Worm (Caenorhabditis elegans) whole organism, L2 larva: Measurements from ENCODE around the gene clc-19.

Experiments used
- R02D3.7 ChIP-seq: fragments of 150-350 bp; optimal IDR thresholded peaks from 2 replicates; lab custom pipeline; 2014; ENCODE audit warnings: missing biosample characterization, missing genetic modification characterization
- blmp-1 ChIP-seq: sonication (generic microtip); optimal IDR thresholded peaks from 2 replicates; lab custom pipeline; 2017; ENCODE audit warnings: missing genetic modification characterization, mild to moderate bottlenecking, missing compliant biosample characterization, antibody characterized with exemption, moderate library complexity; ENCODE audit not compliant: insufficient read depth
- egl-27 ChIP-seq: sonication (generic microtip); optimal IDR thresholded peaks from 3 replicates; lab custom pipeline; 2017; ENCODE audit warnings: missing biosample characterization, missing genetic modification reagents, missing genetic modification characterization
- elt-1 ChIP-seq: fragments of 150-350 bp; optimal IDR thresholded peaks from 2 replicates; lab custom pipeline; 2014; ENCODE audit warnings: missing biosample characterization, missing genetic modification characterization
- unc-39 ChIP-seq: fragments of 150-350 bp; optimal IDR thresholded peaks from 2 replicates; lab custom pipeline; 2014; ENCODE audit warnings: missing biosample characterization, missing genetic modification characterization
- unc-62 ChIP-seq: fragments of 150-350 bp; optimal IDR thresholded peaks from 2 replicates; lab custom pipeline; 2014; ENCODE audit warnings: missing biosample characterization, missing genetic modification reagents, missing genetic modification characterization

DNA sequence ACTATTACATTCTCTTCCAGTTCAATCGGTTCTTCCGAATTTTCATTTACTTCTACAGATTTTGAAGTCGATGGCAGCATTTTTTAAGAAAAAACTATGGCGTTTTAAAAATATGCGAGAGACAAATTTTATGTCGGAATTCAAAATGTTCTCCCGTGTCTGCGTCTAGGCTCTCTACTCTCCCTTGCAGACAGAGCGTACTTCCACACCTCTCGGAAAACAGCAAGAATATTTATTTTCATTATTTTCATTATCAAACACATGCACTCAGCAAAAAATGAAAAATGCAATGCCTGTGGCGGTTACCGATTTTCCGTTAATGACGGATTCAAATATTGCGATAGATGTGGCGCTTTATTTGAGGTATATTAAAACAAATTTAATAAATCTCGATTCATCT is 22.2 kb upstream of the clc-19 start, which contains the start of the genes ztf-18 and F23H11.2:
- TF ChIP-seq elt-1 (tag; lab: Kevin White, UChicago) = no peak
- TF ChIP-seq unc-39 (tag; lab: Kevin White, UChicago) = no peak
- TF ChIP-seq R02D3.7 (tag; lab: Kevin White, UChicago) = no peak
- TF ChIP-seq blmp-1 = no peak
- no peak for TF ChIP-seq unc-62 (GFP tag; lab: Kevin White, UChicago)
- TF ChIP-seq egl-27 (tag; lab: Kevin White, UChicago) = no peak
